Fruit fly (Drosophila melanogaster) whole organism, embryonic: ENCODE data around the gene mthl11.
A peak's percentile ranks its signal among the peaks of the same experiment; 100 is the strongest.

Experiments
- Awh ChIP-seq: fragments of 200-800 bp; sonication (Bioruptor generic); IDR thresholded peaks from 2 replicates; pipeline ENCODE4, ENCODE4 v1.3.6; 2022; ENCODE audit warnings: missing biosample characterization, missing genetic modification characterization
- CG10565 ChIP-seq: fragments of 200-800 bp; sonication (Bioruptor generic); optimal IDR thresholded peaks from 3 replicates; lab custom pipeline; 2016; ENCODE audit warnings: missing biosample characterization, mild to moderate bottlenecking, missing genetic modification characterization
- CG11247 ChIP-seq: fragments of 200-800 bp; sonication (Bioruptor generic); IDR thresholded peaks from 2 replicates; pipeline ENCODE4 v1.3.6; 2022; ENCODE audit warnings: missing biosample characterization, missing genetic modification characterization
- CG11398 ChIP-seq: fragments of 200-800 bp; sonication (Bioruptor generic); optimal IDR thresholded peaks from 2 replicates; lab custom pipeline; 2016; ENCODE audit warnings: missing biosample characterization, missing genetic modification characterization
- CG11504 ChIP-seq: fragments of 200-800 bp; sonication (Bioruptor generic); optimal IDR thresholded peaks from 3 replicates; lab custom pipeline; 2019; ENCODE audit warnings: missing biosample characterization, mild to moderate bottlenecking, missing genetic modification characterization, moderate library complexity
- CG12155 ChIP-seq: fragments of 200-800 bp; sonication (Bioruptor generic); optimal IDR thresholded peaks from 3 replicates; lab custom pipeline; 2016; ENCODE audit warnings: missing biosample characterization, missing genetic modification characterization
- CG12942 ChIP-seq: fragments of 200-800 bp; sonication (Bioruptor generic); optimal IDR thresholded peaks from 3 replicates; lab custom pipeline; 2016; ENCODE audit warnings: missing biosample characterization, missing genetic modification characterization
- CG14441 ChIP-seq: fragments of 200-800 bp; sonication (Bioruptor generic); IDR thresholded peaks from 2 replicates; pipeline ENCODE4 v1.3.6; 2022; ENCODE audit warnings: missing biosample characterization, missing genetic modification characterization
- CG14965 ChIP-seq: fragments of 200-800 bp; sonication (Bioruptor generic); optimal IDR thresholded peaks from 2 replicates; lab custom pipeline; 2016; ENCODE audit warnings: missing biosample characterization, missing genetic modification characterization, borderline replicate concordance
- CG17829 ChIP-seq: fragments of 200-800 bp; optimal IDR thresholded peaks from 2 replicates; lab custom pipeline; 2019; ENCODE audit warnings: missing biosample characterization, mild to moderate bottlenecking, missing genetic modification characterization, moderate library complexity
- CG1832 ChIP-seq: fragments of 200-800 bp; sonication (Bioruptor generic); optimal IDR thresholded peaks from 2 replicates; lab custom pipeline; 2017; ENCODE audit warnings: missing biosample characterization, mild to moderate bottlenecking, missing genetic modification characterization, inconsistent platforms
- CG2712 ChIP-seq: fragments of 200-800 bp; optimal IDR thresholded peaks from 3 replicates; lab custom pipeline; 2019; ENCODE audit warnings: missing biosample characterization, mild to moderate bottlenecking, missing genetic modification characterization, moderate library complexity
- CG32532 ChIP-seq: fragments of 200-800 bp; sonication (Bioruptor generic); IDR thresholded peaks from 2 replicates; pipeline ENCODE4 v1.3.6; 2022; ENCODE audit warnings: missing biosample characterization, missing genetic modification characterization
- CG3726 ChIP-seq: fragments of 200-800 bp; sonication (Bioruptor generic); IDR thresholded peaks from 3 replicates; pipeline ENCODE4, ENCODE4 v1.3.6; 2022; ENCODE audit warnings: missing biosample characterization, missing genetic modification characterization
- CG6272 ChIP-seq: fragments of 200-800 bp; sonication (Bioruptor generic); IDR thresholded peaks from 2 replicates; pipeline ENCODE4 v1.3.6; 2022; ENCODE audit warnings: missing biosample characterization, missing genetic modification characterization
- CG6765 ChIP-seq: fragments of 200-800 bp; sonication (Bioruptor generic); optimal IDR thresholded peaks from 3 replicates; lab custom pipeline; 2017; ENCODE audit warnings: missing biosample characterization, mild to moderate bottlenecking, missing genetic modification characterization
- CG9797 ChIP-seq: fragments of 200-800 bp; sonication (Bioruptor generic); optimal IDR thresholded peaks from 3 replicates; lab custom pipeline; 2018; ENCODE audit warnings: missing biosample characterization, mild to moderate bottlenecking, missing genetic modification characterization
- Chrac-16 ChIP-seq: fragments of 200-800 bp; sonication (Bioruptor generic); optimal IDR thresholded peaks from 3 replicates; lab custom pipeline; 2016; ENCODE audit warnings: missing biosample characterization, missing genetic modification characterization
- Dfd ChIP-seq, 2 experiments: fragments of >200 bp; optimal IDR thresholded peaks; 2 replicates each; lab custom pipeline; 2017; ENCODE audit warnings: missing biosample characterization in 2 of 2, missing genetic modification characterization in 2 of 2
- Dll ChIP-seq: fragments of 200-800 bp; sonication (Bioruptor generic); IDR thresholded peaks from 4 replicates; pipeline ENCODE4 v1.3.6; 2022; ENCODE audit warnings: missing biosample characterization, missing genetic modification characterization; ENCODE audit not compliant: partially characterized antibody
- Dp ChIP-seq: fragments of 200-800 bp; sonication (Bioruptor generic); optimal IDR thresholded peaks from 2 replicates; lab custom pipeline; 2018; ENCODE audit warnings: missing biosample characterization, mild to moderate bottlenecking, missing genetic modification characterization, moderate library complexity
- HHEX ChIP-seq: fragments of 200-800 bp; sonication (Bioruptor generic); optimal IDR thresholded peaks from 3 replicates; lab custom pipeline; 2017; ENCODE audit warnings: missing biosample characterization, mild to moderate bottlenecking, missing genetic modification characterization, missing genetic modification reagents
- HLHmδ ChIP-seq: fragments of 200-800 bp; sonication (Bioruptor generic); optimal IDR thresholded peaks from 2 replicates; lab custom pipeline; 2018; ENCODE audit warnings: missing biosample characterization, mild to moderate bottlenecking, missing genetic modification characterization, moderate library complexity
- Nf-YA ChIP-seq: fragments of 200-800 bp; sonication (Bioruptor generic); IDR thresholded peaks from 2 replicates; pipeline ENCODE4 v1.3.6; 2022; ENCODE audit warnings: missing biosample characterization, missing genetic modification characterization
- ac ChIP-seq: fragments of 200-800 bp; sonication (Bioruptor generic); optimal IDR thresholded peaks from 3 replicates; lab custom pipeline; 2017; ENCODE audit warnings: missing biosample characterization, mild to moderate bottlenecking, missing genetic modification characterization
- ap ChIP-seq: fragments of 200-800 bp; sonication (Bioruptor generic); IDR thresholded peaks from 2 replicates; pipeline ENCODE4 v1.3.6; 2022; ENCODE audit warnings: missing biosample characterization, missing genetic modification characterization
- ara ChIP-seq: fragments of 200-800 bp; sonication (Bioruptor generic); IDR thresholded peaks from 2 replicates; pipeline ENCODE4 v1.3.6; 2022; ENCODE audit warnings: missing biosample characterization, missing genetic modification characterization
- bigmax ChIP-seq: fragments of 200-800 bp; sonication (Bioruptor generic); optimal IDR thresholded peaks from 2 replicates; lab custom pipeline; 2018; ENCODE audit warnings: missing biosample characterization, mild to moderate bottlenecking, missing genetic modification characterization
- btn ChIP-seq: fragments of 200-800 bp; sonication (Bioruptor generic); optimal IDR thresholded peaks from 2 replicates; lab custom pipeline; 2016; ENCODE audit warnings: missing biosample characterization, missing genetic modification characterization
- crp ChIP-seq, 2 experiments: fragments of 200-800 bp; sonication (Bioruptor generic); optimal IDR thresholded peaks; 2 replicates in 1 of 2; 3 replicates in 1 of 2; lab custom pipeline; 2017; ENCODE audit warnings: missing biosample characterization in 2 of 2, missing genetic modification characterization in 2 of 2, mild to moderate bottlenecking in 1 of 2, moderate library complexity in 1 of 2
- dmrt11E ChIP-seq: fragments of 200-800 bp; sonication (Bioruptor generic); optimal IDR thresholded peaks from 3 replicates; lab custom pipeline; 2018; ENCODE audit warnings: missing biosample characterization, mild to moderate bottlenecking, missing genetic modification characterization, moderate library complexity
- dpn ChIP-seq, 2 experiments: fragments of 200-800 bp; sonication (Bioruptor generic); optimal IDR thresholded peaks; 3 replicates each; lab custom pipeline; 2016; ENCODE audit warnings: missing biosample characterization in 2 of 2, missing genetic modification characterization in 2 of 2
- gcm2 ChIP-seq: fragments of 200-800 bp; sonication (Bioruptor generic); optimal IDR thresholded peaks from 2 replicates; lab custom pipeline; 2016; ENCODE audit warnings: missing biosample characterization, missing genetic modification characterization
- gt ChIP-seq: fragments of 200-800 bp; sonication (Bioruptor generic); IDR thresholded peaks from 2 replicates; pipeline ENCODE4 v1.3.6; 2022; ENCODE audit warnings: missing biosample characterization, missing genetic modification characterization
- hth ChIP-seq: fragments of >200 bp; optimal IDR thresholded peaks from 2 replicates; lab custom pipeline; 2017; ENCODE audit warnings: inconsistent platforms
- inv ChIP-seq: fragments of 200-800 bp; sonication (Bioruptor generic); IDR thresholded peaks from 2 replicates; pipeline ENCODE4 v1.3.6; 2022; ENCODE audit warnings: missing biosample characterization, missing genetic modification characterization; ENCODE audit not compliant: partially characterized antibody
- jigr1 ChIP-seq: fragments of 200-800 bp; sonication (Bioruptor generic); IDR thresholded peaks from 3 replicates; pipeline ENCODE4 v1.3.6; 2022; ENCODE audit warnings: missing biosample characterization, missing genetic modification characterization
- nau ChIP-seq: fragments of 200-800 bp; sonication (Bioruptor generic); optimal IDR thresholded peaks from 3 replicates; lab custom pipeline; 2017; ENCODE audit warnings: missing biosample characterization, mild to moderate bottlenecking, missing genetic modification characterization, missing genetic modification reagents
- odd ChIP-seq: fragments of 200-800 bp; sonication (Bioruptor generic); optimal IDR thresholded peaks from 2 replicates; lab custom pipeline; 2017; ENCODE audit warnings: missing biosample characterization, mild to moderate bottlenecking, missing genetic modification characterization
- pnt ChIP-seq: fragments of 200-800 bp; sonication (Bioruptor generic); optimal IDR thresholded peaks from 3 replicates; lab custom pipeline; 2016; ENCODE audit warnings: missing biosample characterization, missing genetic modification characterization
- pros ChIP-seq: fragments of 200-800 bp; sonication (Bioruptor generic); optimal IDR thresholded peaks from 3 replicates; lab custom pipeline; 2019; ENCODE audit warnings: missing biosample characterization, mild to moderate bottlenecking, missing genetic modification characterization, moderate library complexity
- pzg ChIP-seq: fragments of 200-800 bp; sonication (Bioruptor generic); optimal IDR thresholded peaks from 3 replicates; lab custom pipeline; 2018; ENCODE audit warnings: missing biosample characterization, mild to moderate bottlenecking, missing genetic modification characterization, moderate library complexity
- schlank ChIP-seq: fragments of 200-800 bp; sonication (Bioruptor generic); optimal IDR thresholded peaks from 2 replicates; lab custom pipeline; 2018; ENCODE audit warnings: missing biosample characterization, mild to moderate bottlenecking, missing genetic modification characterization
- slbo ChIP-seq: fragments of 200-800 bp; sonication (Bioruptor generic); IDR thresholded peaks from 2 replicates; pipeline ENCODE4 v1.3.6; 2022; ENCODE audit warnings: missing biosample characterization, missing genetic modification characterization
- sna ChIP-seq: fragments of 200-800 bp; sonication (Bioruptor generic); IDR thresholded peaks from 2 replicates; pipeline ENCODE4 v1.3.6; 2022; ENCODE audit warnings: missing biosample characterization, missing genetic modification characterization; ENCODE audit not compliant: partially characterized antibody
- sqz ChIP-seq: fragments of 200-800 bp; sonication (Bioruptor generic); optimal IDR thresholded peaks from 3 replicates; lab custom pipeline; 2018; ENCODE audit warnings: missing biosample characterization, mild to moderate bottlenecking, missing genetic modification characterization
- stc ChIP-seq: fragments of 200-800 bp; sonication (Bioruptor generic); IDR thresholded peaks from 2 replicates; pipeline ENCODE4 v1.3.6; 2022; ENCODE audit warnings: missing biosample characterization, missing genetic modification characterization
- wor ChIP-seq: fragments of 200-800 bp; sonication (Bioruptor generic); IDR thresholded peaks from 2 replicates; pipeline ENCODE4 v1.3.6; 2022; ENCODE audit warnings: missing biosample characterization, missing genetic modification characterization
- zen ChIP-seq: fragments of 200-800 bp; sonication (Bioruptor generic); optimal IDR thresholded peaks from 3 replicates; lab custom pipeline; 2018; ENCODE audit warnings: missing biosample characterization, mild to moderate bottlenecking, missing genetic modification characterization, moderate library complexity
- zf30C ChIP-seq: fragments of 200-800 bp; sonication (Bioruptor generic); optimal IDR thresholded peaks from 3 replicates; lab custom pipeline; 2018; ENCODE audit warnings: missing biosample characterization, mild to moderate bottlenecking, missing genetic modification characterization
- zfh2 ChIP-seq: fragments of 200-800 bp; sonication (Bioruptor generic); optimal IDR thresholded peaks from 2 replicates; lab custom pipeline; 2016; ENCODE audit warnings: missing biosample characterization, missing genetic modification characterization

Gene mthl11

DNA sequence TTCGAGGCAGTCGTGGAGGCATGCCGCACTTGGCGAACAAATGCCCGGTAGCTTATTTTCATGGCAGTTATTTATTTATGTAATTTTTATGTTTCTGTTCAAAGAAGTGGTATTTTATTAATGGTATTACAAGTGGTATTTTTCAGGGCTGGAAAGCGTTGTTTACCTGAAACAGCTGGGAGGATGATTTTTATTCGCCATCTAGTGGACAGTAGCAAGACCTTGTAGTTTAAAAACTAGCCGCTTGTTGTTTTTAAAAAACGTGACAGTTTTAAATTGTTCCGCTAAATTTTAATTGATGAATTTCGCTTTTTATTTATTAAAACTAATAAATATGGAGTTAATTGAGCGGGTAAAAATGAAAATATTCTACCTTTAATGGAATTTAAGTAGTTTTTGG, 15.1 kb downstream of the mthl11 start, which contains the start of gene CG6345 (continued):
- TF ChIP-seq zen (tag; lab: Kevin White, UChicago) (peak; percentile 89), CG12942 (GFP tag; lab: Kevin White, UChicago) (peak; percentile 47), CG6765 (GFP tag; lab: Kevin White, UChicago) (peak; percentile 91), CG11504 (tag; lab: Kevin White, UChicago) (peak; percentile 86), Awh (GFP tag; lab: Robert Waterston, UW) (peak; percentile 84), Dp (peak; percentile 81), slbo (GFP tag; lab: Robert Waterston, UW) (peak; percentile 80), stc (GFP tag; lab: Robert Waterston, UW) (peak; percentile 75), Dll (GFP tag; lab: Robert Waterston, UW) (no peak), btn (GFP tag; lab: Kevin White, UChicago) (peak; percentile 89), gt (GFP tag; lab: Robert Waterston, UW) (no peak), gcm2 (GFP tag; lab: Kevin White, UChicago) (peak; percentile 68), CG17829 (tag; lab: Kevin White, UChicago) (peak; percentile 90), CG11247 (peak; percentile 87), CG14965 (peak; percentile 100), HLHmδ (GFP tag; lab: Kevin White, UChicago) (peak; percentile 76), CG9797 (GFP tag; lab: Kevin White, UChicago) (no peak), dmrt11E (tag; lab: Kevin White, UChicago) (peak; percentile 75), zf30C (GFP tag; lab: Kevin White, UChicago) (peak; percentile 7), inv (GFP tag; lab: Robert Waterston, UW) (no peak), sqz (GFP tag; lab: Kevin White, UChicago) (no peak), pnt (peak; percentile 53), Dfd (GFP tag; optimal IDR thresholded peaks at IDR 0.05; lab: Kevin White, UChicago) (no peak), pzg (GFP tag; lab: Kevin White, UChicago) (peak; percentile 67), sna (no peak), CG3726 (peak; percentile 60; the same call in 2 of the 3 replicates), crp (GFP tag; optimal IDR thresholded peaks at IDR 0.05; lab: Kevin White, UChicago) (peak; percentile 77 to 94), pros (no peak), CG14441 (GFP tag; lab: Robert Waterston, UW) (peak; percentile 80), nau (GFP tag; lab: Kevin White, UChicago) (peak; percentile 87), schlank (tag; lab: Kevin White, UChicago) (peak; percentile 41), wor (GFP tag; lab: Robert Waterston, UW) (0 out of 2 replicates have a peak, but pooled peaks have one; percentile 12), hth (no peak), CG32532 (peak; percentile 92), Chrac-16 (GFP tag; lab: Kevin White, UChicago) (peak; percentile 78), ap (GFP tag; lab: Robert Waterston, UW) (peak; percentile 71), CG11398 (peak; percentile 67), CG2712 (peak; percentile 88), odd (GFP tag; lab: Kevin White, UChicago) (peak; percentile 86), zfh2 (GFP tag; lab: Kevin White, UChicago) (peak; percentile 34), jigr1 (GFP tag; lab: Robert Waterston, UW) (no peak), HHEX (GFP tag; lab: Kevin White, UChicago) (peak; percentile 92), CG10565 (GFP tag; lab: Kevin White, UChicago) (peak; percentile 13), CG1832 (GFP tag; lab: Kevin White, UChicago) (no peak), CG12155 (GFP tag; lab: Kevin White, UChicago) (peak; percentile 63), ac (GFP tag; lab: Kevin White, UChicago) (peak; percentile 76), Nf-YA (peak; percentile 48; the same call in 1 of the 2 replicates), CG6272 (peak; percentile 45; the same call in 1 of the 2 replicates), bigmax (peak; percentile 44), dpn (GFP tag; optimal IDR thresholded peaks at IDR 0.05; lab: Kevin White, UChicago) (peak; percentile 84 to 87), ara (GFP tag; lab: Robert Waterston, UW) (peak; percentile 75; the same call in 1 of the 2 replicates)
